Worm (Caenorhabditis elegans): Measurements from ENCODE around the gene srab-24.

DNA sequence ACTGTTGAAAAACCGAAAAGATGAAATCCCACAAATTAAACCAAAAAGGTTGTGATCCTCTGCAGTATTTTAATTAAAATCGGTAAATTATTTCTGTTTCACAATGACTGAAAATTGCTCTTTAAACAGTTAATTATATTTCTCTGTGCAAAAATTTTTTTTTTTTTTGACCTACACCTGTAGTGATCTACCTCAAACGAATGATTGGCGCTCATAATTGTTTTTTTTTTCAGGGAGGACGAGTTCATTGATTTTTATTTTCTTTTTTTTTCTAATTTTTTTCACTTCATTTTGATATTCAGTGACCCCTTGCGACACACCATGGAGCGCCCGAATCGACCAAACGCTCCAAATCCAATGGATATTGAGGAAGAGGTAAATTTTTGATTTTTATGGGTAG is 53.8 kb downstream of the srab-24 start, which contains the start of gene F02H6.2:
- TF ChIP-seq ama-1 (optimal IDR thresholded peaks at IDR 0.05) = no peak
- TF ChIP-seq elt-1 (tag; optimal IDR thresholded peaks at IDR 0.05) = no peak
- no peak for TF ChIP-seq R02D3.7 (tag; optimal IDR thresholded peaks at IDR 0.05)
- no peak for TF ChIP-seq egl-27 (tag; optimal IDR thresholded peaks at IDR 0.05)
- no peak for TF ChIP-seq fos-1 (tag; optimal IDR thresholded peaks at IDR 0.05)
- no peak for TF ChIP-seq mdl-1 (tag; optimal IDR thresholded peaks at IDR 0.05)
